Worm (Caenorhabditis elegans): ENCODE data around the gene F29F11.20.

DNA sequence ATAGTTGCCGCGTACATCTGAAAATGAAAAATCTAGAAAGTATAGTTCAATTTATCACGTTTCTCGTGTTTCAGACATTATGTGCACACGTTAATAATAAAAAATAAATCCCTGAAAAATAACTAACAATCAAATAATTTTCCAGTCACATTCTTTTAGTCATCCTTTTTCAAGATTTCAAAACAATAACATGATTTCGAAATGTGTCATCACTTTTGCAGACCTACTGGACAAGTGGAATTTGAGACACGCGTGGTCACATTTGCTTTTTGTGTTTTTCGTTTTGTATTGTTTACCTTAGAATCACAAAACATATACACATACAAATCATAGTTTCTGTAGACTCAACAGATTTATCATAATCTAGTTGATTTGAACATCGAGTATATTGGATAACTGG lies 21.7 kb downstream of the F29F11.20 start:
- TF ChIP-seq rnt-1 (tag; optimal IDR thresholded peaks at IDR 0.05), result no peak
- TF ChIP-seq isw-1 (GFP tag; IDR thresholded peaks at IDR 0.05), result no peak
- TF ChIP-seq mab-9 (GFP tag; IDR thresholded peaks at IDR 0.05), result no peak
- no peak for TF ChIP-seq snpc-4 (tag; optimal IDR thresholded peaks at IDR 0.05)

Measured in whole organism, L1 larva.